Fruit fly (Drosophila melanogaster): ENCODE measurements around the gene CG6763.

The CG6763 gene

dm6 chr3R:23300091-23300918, 16.5 kb downstream of the CG6763 start (continued):
- TF ChIP-seq D19B (GFP tag; optimal IDR thresholded peaks at IDR 0.05): no peak
- peak; percentile 3 for TF ChIP-seq CHES-1-like (GFP tag; optimal IDR thresholded peaks at IDR 0.05)
- peak; percentile 53 for TF ChIP-seq Hsf (GFP tag; optimal IDR thresholded peaks at IDR 0.05)
- no peak for TF ChIP-seq Abd-B (GFP tag; optimal IDR thresholded peaks at IDR 0.05)
- peak; percentile 73 for TF ChIP-seq zen (tag; optimal IDR thresholded peaks at IDR 0.05)
- no peak for TF ChIP-seq H2.0 (GFP tag; IDR thresholded peaks at IDR 0.05)
- TF ChIP-seq bigmax (GFP tag; optimal IDR thresholded peaks at IDR 0.05): no peak
- peak; percentile 48 for TF ChIP-seq CG30403 (GFP tag; optimal IDR thresholded peaks at IDR 0.05)
- TF ChIP-seq sima (GFP tag; optimal IDR thresholded peaks at IDR 0.05): no peak
- no peak for TF ChIP-seq CG7271 (tag; optimal IDR thresholded peaks at IDR 0.05)
- TF ChIP-seq CG13775 (GFP tag; optimal IDR thresholded peaks at IDR 0.05): peak; percentile 59
- TF ChIP-seq CG1529 (GFP tag; optimal IDR thresholded peaks at IDR 0.05): peak; percentile 47
- TF ChIP-seq CG33213 (GFP tag; optimal IDR thresholded peaks at IDR 0.05): no peak
- TF ChIP-seq ap (GFP tag; IDR thresholded peaks at IDR 0.05): 0 out of 2 replicates have a peak, but pooled peaks have one; percentile 17
- peak; percentile 74 for TF ChIP-seq CG10979 (tag; optimal IDR thresholded peaks at IDR 0.05)
- TF ChIP-seq CG7987 (GFP tag; optimal IDR thresholded peaks at IDR 0.05): no peak
- TF ChIP-seq prd (optimal IDR thresholded peaks at IDR 0.05): no peak
- peak; percentile 48; the same call in 2 of the 3 replicates for TF ChIP-seq prd (GFP tag; IDR thresholded peaks at IDR 0.05)
- TF ChIP-seq CG11696 (GFP tag; IDR thresholded peaks at IDR 0.05): no peak
- no peak for TF ChIP-seq Dbx (GFP tag; IDR thresholded peaks at IDR 0.05)
- TF ChIP-seq Six4 (GFP tag; optimal IDR thresholded peaks at IDR 0.05): no peak
- no peak for TF ChIP-seq br (optimal IDR thresholded peaks at IDR 0.05)
- TF ChIP-seq sqz (GFP tag; optimal IDR thresholded peaks at IDR 0.05): no peak
- TF ChIP-seq mld (GFP tag; IDR thresholded peaks at IDR 0.05; ENCODE audit: partially characterized antibody): no peak
- no peak for TF ChIP-seq CG2129 (GFP tag; IDR thresholded peaks at IDR 0.05; ENCODE audit: partially characterized antibody)
- TF ChIP-seq CG31224 (GFP tag; IDR thresholded peaks at IDR 0.05): no peak
- TF ChIP-seq CG12155 (GFP tag; optimal IDR thresholded peaks at IDR 0.05): peak; percentile 27
- no peak for TF ChIP-seq Med (GFP tag)
- peak; percentile 48 for TF ChIP-seq Ssrp (tag; optimal IDR thresholded peaks at IDR 0.05)
- TF ChIP-seq az2 (GFP tag; optimal IDR thresholded peaks at IDR 0.05): peak; percentile 52
- peak; percentile 56 for TF ChIP-seq cg (GFP tag; optimal IDR thresholded peaks at IDR 0.05)
- no peak for TF ChIP-seq Lim3 (GFP tag; IDR thresholded peaks at IDR 0.05)
- peak; percentile 42 for TF ChIP-seq CG15601 (tag; optimal IDR thresholded peaks at IDR 0.05)
- TF ChIP-seq bowl (GFP tag; IDR thresholded peaks at IDR 0.05): no peak
- no peak for TF ChIP-seq CG18011 (GFP tag; optimal IDR thresholded peaks at IDR 0.05)
- TF ChIP-seq Hr39 (optimal IDR thresholded peaks at IDR 0.05): no peak

dm6 chr3R:23301270-23301669, 17.5 kb downstream of the CG6763 start:
- TF ChIP-seq Trl (optimal IDR thresholded peaks at IDR 0.05): no peak
- no peak for TF ChIP-seq Trl (GFP tag; optimal IDR thresholded peaks at IDR 0.05)
- no peak for TF ChIP-seq CG11093 (GFP tag; IDR thresholded peaks at IDR 0.05)
- TF ChIP-seq pzg (GFP tag; optimal IDR thresholded peaks at IDR 0.05): no peak
- TF ChIP-seq CrebB (tag; optimal IDR thresholded peaks at IDR 0.05): no peak
- TF ChIP-seq CG11504 (tag; optimal IDR thresholded peaks at IDR 0.05): no peak
- 0 out of 2 replicates have a peak, but pooled peaks have one; percentile 8 for TF ChIP-seq CG4360 (GFP tag; IDR thresholded peaks at IDR 0.05)
- TF ChIP-seq Optix (GFP tag; IDR thresholded peaks at IDR 0.05): no peak
- TF ChIP-seq tgo (GFP tag; IDR thresholded peaks at IDR 0.05): no peak
- TF ChIP-seq Lpt (GFP tag; optimal IDR thresholded peaks at IDR 0.05): no peak
- TF ChIP-seq pros (GFP tag; optimal IDR thresholded peaks at IDR 0.05): peak; percentile 29
- peak; percentile 61 for TF ChIP-seq sens (GFP tag)
- no peak for TF ChIP-seq CHES-1-like (GFP tag; optimal IDR thresholded peaks at IDR 0.05)
- no peak for TF ChIP-seq sens-2 (GFP tag; IDR thresholded peaks at IDR 0.05)
- no peak for TF ChIP-seq Xbp1 (GFP tag; optimal IDR thresholded peaks at IDR 0.05)
- TF ChIP-seq CG11695 (GFP tag; IDR thresholded peaks at IDR 0.05): no peak
- peak; percentile 83 for TF ChIP-seq D (optimal IDR thresholded peaks at IDR 0.05)
- no peak for TF ChIP-seq D (GFP tag; optimal IDR thresholded peaks at IDR 0.05)
- no peak for TF ChIP-seq Bteb2 (GFP tag; optimal IDR thresholded peaks at IDR 0.05)

Data from whole organism, embryonic.